Worm (Caenorhabditis elegans): ENCODE measurements around the gene serp-1.1.

The serp-1.1 gene

DNA sequence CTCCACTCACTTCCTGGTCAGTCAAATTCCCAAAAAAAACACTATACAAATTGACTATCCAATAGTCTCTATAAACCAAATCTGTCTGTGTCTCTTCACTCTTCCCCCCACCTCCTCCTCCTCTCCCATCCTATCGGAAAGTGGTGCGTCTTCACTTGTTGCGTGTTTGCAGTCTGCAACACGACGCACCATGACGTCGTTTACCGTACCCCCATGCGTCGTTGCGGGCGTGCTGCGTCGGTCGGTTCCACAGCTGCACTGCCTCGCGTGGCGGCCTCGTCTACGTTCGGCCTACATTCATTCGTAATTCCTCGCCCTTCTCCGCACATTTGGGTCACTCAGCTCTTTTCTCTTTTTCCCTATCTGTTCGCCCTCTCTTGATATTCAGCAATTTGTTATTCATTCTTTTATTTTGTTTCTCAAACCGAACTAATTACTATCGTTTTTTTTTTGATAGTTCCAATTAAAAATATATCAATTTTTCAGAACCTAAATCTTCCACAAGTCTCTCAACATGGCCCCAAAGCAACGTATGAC is at the start of gene serp-1.1 (continued):
- TF ChIP-seq Y75B8A.6 (GFP tag; IDR thresholded peaks at IDR 0.05) (peak; percentile 96), rbr-2 (tag; optimal IDR thresholded peaks at IDR 0.05) (peak; percentile 98), nhr-10 (tag; optimal IDR thresholded peaks at IDR 0.05) (peak; percentile 94), Y5F2A.4 (GFP tag; optimal IDR thresholded peaks at IDR 0.05) (peak; percentile 85), tra-1 (GFP tag; IDR thresholded peaks at IDR 0.05) (peak; percentile 99), lsy-2 (tag; optimal IDR thresholded peaks at IDR 0.05) (peak; percentile 100)

DNA sequence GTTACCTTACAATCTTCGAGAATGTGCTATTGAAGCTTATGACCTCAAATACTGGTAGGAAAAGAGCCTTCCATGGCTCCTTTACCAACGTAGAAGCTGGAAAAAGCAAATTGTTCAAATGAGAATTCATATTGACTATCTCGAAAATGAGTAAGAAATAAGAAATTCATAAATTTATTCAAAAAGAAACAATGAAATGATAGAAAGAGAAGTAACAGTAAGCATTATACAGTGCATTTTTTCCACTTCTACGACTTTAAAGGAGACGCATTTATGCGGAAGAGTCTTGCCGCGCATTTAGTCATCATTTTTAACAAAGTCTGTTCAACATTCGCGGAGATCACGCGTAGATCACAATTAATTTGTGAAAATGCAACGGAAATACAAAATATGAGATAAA is 46.4 kb upstream of the serp-1.1 start, which contains the start of gene Y7A5A.10:
Gene Y7A5A.10 (minus strand): TSS at position 101 of the 400 bp plus-strand sequence.
- TF ChIP-seq lin-38 (GFP tag; IDR thresholded peaks at IDR 0.05) (no peak), snpc-4 (tag; optimal IDR thresholded peaks at IDR 0.05) (no peak), tag-97 (GFP tag; IDR thresholded peaks at IDR 0.05) (no peak), ces-1 (GFP tag; optimal IDR thresholded peaks at IDR 0.05) (no peak), mes-2 (tag; optimal IDR thresholded peaks at IDR 0.05; ENCODE audit: poor library complexity, severe bottlenecking) (no peak), unc-39 (tag; optimal IDR thresholded peaks at IDR 0.05) (no peak), madf-5 (GFP tag; IDR thresholded peaks at IDR 0.05) (no peak), duxl-1 (tag; optimal IDR thresholded peaks at IDR 0.05; ENCODE audit: poor library complexity) (no peak), skn-1 (tag; optimal IDR thresholded peaks at IDR 0.05) (no peak), dmd-9 (GFP tag; IDR thresholded peaks at IDR 0.05) (no peak), hif-1 (tag; optimal IDR thresholded peaks at IDR 0.05) (no peak), snpc-1.2 (GFP tag; IDR thresholded peaks at IDR 0.05) (no peak), ZK337.2 (GFP tag; IDR thresholded peaks at IDR 0.05) (no peak), lim-7 (GFP tag; IDR thresholded peaks at IDR 0.05) (no peak), ZK546.5 (tag; optimal IDR thresholded peaks at IDR 0.05) (no peak)

DNA sequence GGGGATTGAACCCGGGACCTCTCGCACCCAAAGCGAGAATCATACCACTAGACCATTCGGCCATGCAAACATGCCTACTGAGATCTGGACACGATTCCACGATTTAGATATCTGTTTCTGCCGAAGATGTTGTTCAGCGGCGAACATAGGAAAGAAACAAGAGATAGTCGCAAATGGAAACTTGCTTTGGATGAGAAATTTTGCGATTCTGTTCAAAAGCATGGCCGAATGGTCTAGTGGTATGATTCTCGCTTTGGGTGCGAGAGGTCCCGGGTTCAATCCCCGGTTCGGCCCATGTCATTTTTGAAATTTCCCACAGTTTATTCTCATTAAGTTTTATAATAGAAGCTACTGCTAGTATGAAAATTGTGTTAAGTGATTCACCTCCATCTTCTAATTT is 44.7 kb upstream of the serp-1.1 start:
- TF ChIP-seq tag-97 (GFP tag; IDR thresholded peaks at IDR 0.05) = no peak
- TF ChIP-seq hlh-30 (tag; optimal IDR thresholded peaks at IDR 0.05; ENCODE audit: insufficient read depth) = peak; percentile 14
- TF ChIP-seq madf-5 (GFP tag; IDR thresholded peaks at IDR 0.05) = 0 out of 4 replicates have a peak, but pooled peaks of 1 of the 2 experiments have one; percentile 30
- TF ChIP-seq sdz-12 (GFP tag; optimal IDR thresholded peaks at IDR 0.05) = no peak
- TF ChIP-seq nhr-76 (tag; optimal IDR thresholded peaks at IDR 0.05) = no peak
- peak; percentile 74 for TF ChIP-seq egl-43 (GFP tag; IDR thresholded peaks at IDR 0.05)
- TF ChIP-seq nhr-42 (GFP tag; IDR thresholded peaks at IDR 0.05) = no peak
- TF ChIP-seq nhr-11 (tag; optimal IDR thresholded peaks at IDR 0.05) = no peak
- no peak for TF ChIP-seq jun-1 (tag; optimal IDR thresholded peaks at IDR 0.05)
- no peak for TF ChIP-seq unc-39 (tag; optimal IDR thresholded peaks at IDR 0.05)
- peak; percentile 15 for TF ChIP-seq mxl-3 (GFP tag; optimal IDR thresholded peaks at IDR 0.05)
- TF ChIP-seq spr-3 (GFP tag; optimal IDR thresholded peaks at IDR 0.05) = peak; percentile 21
- TF ChIP-seq nhr-28 (tag; optimal IDR thresholded peaks at IDR 0.05) = no peak
- TF ChIP-seq lin-38 (GFP tag; IDR thresholded peaks at IDR 0.05) = no peak
- TF ChIP-seq php-3 (GFP tag; IDR thresholded peaks at IDR 0.05) = no peak
- no peak for TF ChIP-seq mes-2 (tag; optimal IDR thresholded peaks at IDR 0.05; ENCODE audit: poor library complexity, severe bottlenecking)
- TF ChIP-seq unc-130 (GFP tag; optimal IDR thresholded peaks at IDR 0.05) = no peak
- TF ChIP-seq dmd-8 (GFP tag; IDR thresholded peaks at IDR 0.05) = no peak
- TF ChIP-seq fos-1 (tag; optimal IDR thresholded peaks at IDR 0.05) = no peak
- TF ChIP-seq fkh-10 (GFP tag; optimal IDR thresholded peaks at IDR 0.05) = no peak
- no peak for TF ChIP-seq F26F4.8 (GFP tag; conservative IDR thresholded peaks at IDR 0.05)
- TF ChIP-seq ceh-82 (tag; optimal IDR thresholded peaks at IDR 0.05) = no peak
- TF ChIP-seq lin-1 (GFP tag; IDR thresholded peaks at IDR 0.05) = 0 out of 2 replicates have a peak, but pooled peaks have one; percentile 31
- TF ChIP-seq ceh-32 (tag; optimal IDR thresholded peaks at IDR 0.05; ENCODE audit: poor library complexity) = no peak
- no peak for TF ChIP-seq zag-1 (tag; optimal IDR thresholded peaks at IDR 0.05)
- TF ChIP-seq T26A8.4 (GFP tag; IDR thresholded peaks at IDR 0.05) = peak; percentile 67; the same call in 1 of the 2 replicates
- TF ChIP-seq ctbp-1 (GFP tag; IDR thresholded peaks at IDR 0.05) = 0 out of 2 replicates have a peak, but pooled peaks have one; percentile 16
- no peak for TF ChIP-seq lin-13 (GFP tag; optimal IDR thresholded peaks at IDR 0.05)
- TF ChIP-seq zip-11 (GFP tag; IDR thresholded peaks at IDR 0.05) = no peak
- no peak for TF ChIP-seq daf-19 (GFP tag; conservative IDR thresholded peaks at IDR 0.05)
- TF ChIP-seq aly-2 (tag; optimal IDR thresholded peaks at IDR 0.05) = no peak
- no peak for TF ChIP-seq F44E2.7 (GFP tag; IDR thresholded peaks at IDR 0.05)

Data from whole organism, L4 larva.